Fruit fly (Drosophila melanogaster) whole organism, embryonic: ENCODE results near the gene CG32137.

Experiments used
- Awh ChIP-seq: fragments of 200-800 bp; sonication (Bioruptor generic); IDR thresholded peaks from 2 replicates; pipeline ENCODE4, ENCODE4 v1.3.6; 2022; ENCODE audit warnings: missing biosample characterization, missing genetic modification characterization
- BtbVII ChIP-seq: fragments of 200-800 bp; sonication (Bioruptor generic); optimal IDR thresholded peaks from 3 replicates; lab custom pipeline; 2017; ENCODE audit warnings: missing biosample characterization, mild to moderate bottlenecking, missing genetic modification characterization
- CG10366 ChIP-seq: fragments of 200-800 bp; sonication (Bioruptor generic); IDR thresholded peaks from 2 replicates; pipeline ENCODE4 v1.3.6; 2022; ENCODE audit warnings: missing biosample characterization, missing genetic modification characterization
- CG11093 ChIP-seq: fragments of 200-800 bp; sonication (Bioruptor generic); IDR thresholded peaks from 3 replicates; pipeline ENCODE4 v1.3.6; 2022; ENCODE audit warnings: missing biosample characterization, missing genetic modification characterization
- CG12071 ChIP-seq: fragments of 200-800 bp; sonication (Bioruptor generic); optimal IDR thresholded peaks from 3 replicates; lab custom pipeline; 2018; ENCODE audit warnings: missing biosample characterization, mild to moderate bottlenecking, missing genetic modification characterization
- CG12391 ChIP-seq: fragments of 200-800 bp; sonication (Bioruptor generic); optimal IDR thresholded peaks from 3 replicates; lab custom pipeline; 2018; ENCODE audit warnings: missing biosample characterization, mild to moderate bottlenecking, missing genetic modification characterization, moderate library complexity
- CG14050 ChIP-seq: fragments of 200-800 bp; sonication (Bioruptor generic); IDR thresholded peaks from 3 replicates; pipeline ENCODE4 v1.3.6; 2022; ENCODE audit warnings: missing biosample characterization, missing genetic modification characterization
- CG14667 ChIP-seq: fragments of 200-800 bp; sonication (Bioruptor generic); IDR thresholded peaks from 2 replicates; pipeline ENCODE4 v1.3.6; 2022; ENCODE audit warnings: missing biosample characterization, missing genetic modification characterization
- CG15696 ChIP-seq: fragments of 200-800 bp; sonication (Bioruptor generic); optimal IDR thresholded peaks from 2 replicates; lab custom pipeline; 2019; ENCODE audit warnings: missing biosample characterization, mild to moderate bottlenecking, missing genetic modification characterization, moderate library complexity
- CG16779 ChIP-seq: fragments of 200-800 bp; sonication (Bioruptor generic); IDR thresholded peaks from 2 replicates; pipeline ENCODE4 v1.3.6; 2022; ENCODE audit warnings: missing biosample characterization, missing genetic modification characterization
- CG17328 ChIP-seq: fragments of 200-800 bp; sonication (Bioruptor generic); IDR thresholded peaks from 2 replicates; pipeline ENCODE4 v1.3.6; 2022; ENCODE audit warnings: missing biosample characterization, missing genetic modification characterization
- CG17361 ChIP-seq: fragments of 200-800 bp; sonication (Bioruptor generic); IDR thresholded peaks from 3 replicates; pipeline ENCODE4 v1.3.6; 2022; ENCODE audit warnings: missing biosample characterization, missing genetic modification characterization
- CG17568 ChIP-seq: fragments of 200-800 bp; sonication (Bioruptor generic); optimal IDR thresholded peaks from 2 replicates; lab custom pipeline; 2018; ENCODE audit warnings: missing biosample characterization, mild to moderate bottlenecking, missing genetic modification characterization, moderate library complexity
- CG2120 ChIP-seq: fragments of 200-800 bp; sonication (Bioruptor generic); optimal IDR thresholded peaks from 3 replicates; lab custom pipeline; 2016; ENCODE audit warnings: missing biosample characterization, missing genetic modification characterization
- CG33557 ChIP-seq: fragments of 200-800 bp; sonication (Bioruptor generic); optimal IDR thresholded peaks from 2 replicates; lab custom pipeline; 2019; ENCODE audit warnings: missing biosample characterization, mild to moderate bottlenecking, missing genetic modification characterization, moderate library complexity
- CG3995 ChIP-seq: fragments of 200-800 bp; sonication (Bioruptor generic); optimal IDR thresholded peaks from 3 replicates; lab custom pipeline; 2016; ENCODE audit warnings: missing biosample characterization, missing genetic modification characterization
- CG4328 ChIP-seq: fragments of 200-800 bp; sonication (Bioruptor generic); optimal IDR thresholded peaks from 3 replicates; lab custom pipeline; 2017; ENCODE audit warnings: missing biosample characterization, missing genetic modification reagents, missing genetic modification characterization
- CG4424 ChIP-seq: fragments of 200-800 bp; sonication (Bioruptor generic); optimal IDR thresholded peaks from 3 replicates; lab custom pipeline; 2016; ENCODE audit warnings: missing biosample characterization, missing genetic modification characterization
- CG6765 ChIP-seq: fragments of 200-800 bp; sonication (Bioruptor generic); optimal IDR thresholded peaks from 3 replicates; lab custom pipeline; 2017; ENCODE audit warnings: missing biosample characterization, mild to moderate bottlenecking, missing genetic modification characterization
- CG6791 ChIP-seq: fragments of 200-800 bp; sonication (Bioruptor generic); IDR thresholded peaks from 3 replicates; pipeline ENCODE4 v1.3.6; 2022; ENCODE audit warnings: missing biosample characterization, missing genetic modification characterization; ENCODE audit not compliant: partially characterized antibody
- CG8765 ChIP-seq: fragments of 200-800 bp; sonication (Bioruptor generic); IDR thresholded peaks from 2 replicates; pipeline ENCODE4 v1.3.6; 2022; ENCODE audit warnings: missing biosample characterization, missing genetic modification characterization
- CG9817 ChIP-seq: fragments of 200-800 bp; sonication (Bioruptor generic); optimal IDR thresholded peaks from 2 replicates; lab custom pipeline; 2018; ENCODE audit warnings: missing biosample characterization, mild to moderate bottlenecking, missing genetic modification characterization, moderate library complexity
- Dll ChIP-seq: fragments of 200-800 bp; sonication (Bioruptor generic); IDR thresholded peaks from 4 replicates; pipeline ENCODE4 v1.3.6; 2022; ENCODE audit warnings: missing biosample characterization, missing genetic modification characterization; ENCODE audit not compliant: partially characterized antibody
- HmgD ChIP-seq: fragments of 200-800 bp; sonication (Bioruptor generic); optimal IDR thresholded peaks from 3 replicates; lab custom pipeline; 2016; ENCODE audit warnings: missing biosample characterization, missing genetic modification characterization
- Hr3 ChIP-seq: fragments of 200-800 bp; sonication (Bioruptor generic); optimal IDR thresholded peaks from 3 replicates; lab custom pipeline; 2016; ENCODE audit warnings: missing biosample characterization, missing genetic modification characterization
- Jarid2 ChIP-seq: fragments of 200-800 bp; sonication (Bioruptor generic); optimal IDR thresholded peaks from 3 replicates; lab custom pipeline; 2017; ENCODE audit warnings: mild to moderate bottlenecking, missing biosample characterization, missing genetic modification reagents, missing genetic modification characterization
- Lim3 ChIP-seq: fragments of 200-800 bp; sonication (Bioruptor generic); IDR thresholded peaks from 2 replicates; pipeline ENCODE4 v1.3.6; 2022; ENCODE audit warnings: missing biosample characterization, missing genetic modification characterization
- Mad ChIP-seq: fragments of 200-800 bp; sonication (Bioruptor generic); optimal IDR thresholded peaks from 2 replicates; lab custom pipeline; 2016; ENCODE audit warnings: missing biosample characterization, missing genetic modification characterization
- Nf-YA ChIP-seq: fragments of 200-800 bp; sonication (Bioruptor generic); IDR thresholded peaks from 2 replicates; pipeline ENCODE4 v1.3.6; 2022; ENCODE audit warnings: missing biosample characterization, missing genetic modification characterization
- Opbp ChIP-seq: fragments of 200-800 bp; sonication (Bioruptor generic); IDR thresholded peaks from 3 replicates; pipeline ENCODE4 v1.3.6; 2022; ENCODE audit warnings: missing biosample characterization, missing genetic modification characterization; ENCODE audit not compliant: partially characterized antibody
- Ptx1 ChIP-seq: fragments of 200-800 bp; sonication (Bioruptor generic); IDR thresholded peaks from 2 replicates; pipeline ENCODE4 v1.3.6; 2022; ENCODE audit warnings: missing biosample characterization, missing genetic modification characterization
- Trl ChIP-seq, 3 experiments: fragments of >200 bp in 2 of 3; fragments of 200-800 bp in 1 of 3; sonication (Bioruptor generic) in 1 of 3; optimal IDR thresholded peaks; 2 replicates in 1 of 3; 3 replicates in 2 of 3; lab custom pipeline; 2016 to 2017; ENCODE audit warnings: missing biosample characterization in 1 of 3, missing genetic modification characterization in 1 of 3
- cad ChIP-seq: fragments of >200 bp; optimal IDR thresholded peaks from 2 replicates; lab custom pipeline; 2017; ENCODE audit warnings: missing biosample characterization, missing genetic modification characterization
- en ChIP-seq: fragments of 200-800 bp; sonication (Bioruptor generic); optimal IDR thresholded peaks from 2 replicates; lab custom pipeline; 2016; ENCODE audit warnings: missing biosample characterization, missing genetic modification characterization
- eve ChIP-seq, 2 experiments: fragments of >200 bp; optimal IDR thresholded peaks; 2 replicates each; lab custom pipeline; 2017; ENCODE audit warnings: missing biosample characterization in 2 of 2, missing genetic modification characterization in 2 of 2
- gsb ChIP-seq: fragments of 200-800 bp; sonication (Bioruptor generic); IDR thresholded peaks from 2 replicates; pipeline ENCODE4 v1.3.6; 2022; ENCODE audit warnings: missing biosample characterization, missing genetic modification characterization
- hbn ChIP-seq: fragments of 200-800 bp; sonication (Bioruptor generic); IDR thresholded peaks from 2 replicates; pipeline ENCODE4 v1.3.6; 2022; ENCODE audit warnings: missing biosample characterization, missing genetic modification characterization; ENCODE audit not compliant: partially characterized antibody
- org-1 ChIP-seq: fragments of 200-800 bp; sonication (Bioruptor generic); optimal IDR thresholded peaks from 2 replicates; lab custom pipeline; 2017; ENCODE audit warnings: missing biosample characterization, missing genetic modification characterization
- pho ChIP-seq: fragments of 200-800 bp; sonication (Bioruptor generic); optimal IDR thresholded peaks from 2 replicates; lab custom pipeline; 2016; ENCODE audit warnings: missing biosample characterization, missing genetic modification characterization
- prd ChIP-seq, 3 experiments: fragments of >200 bp in 2 of 3; fragments of 200-800 bp in 1 of 3; sonication (Bioruptor generic) in 1 of 3; optimal IDR thresholded peaks in 2 of 3; IDR thresholded peaks in 1 of 3; 2 replicates in 2 of 3; 3 replicates in 1 of 3; pipeline versions ENCODE4 v1.3.6 to Lab custom; 2017 to 2022; ENCODE audit warnings: missing biosample characterization in 1 of 3, missing genetic modification characterization in 1 of 3
- pros ChIP-seq: fragments of 200-800 bp; sonication (Bioruptor generic); optimal IDR thresholded peaks from 3 replicates; lab custom pipeline; 2019; ENCODE audit warnings: missing biosample characterization, mild to moderate bottlenecking, missing genetic modification characterization, moderate library complexity
- repo ChIP-seq: fragments of 200-800 bp; sonication (Bioruptor generic); optimal IDR thresholded peaks from 2 replicates; lab custom pipeline; 2016; ENCODE audit warnings: missing biosample characterization, missing genetic modification characterization
- sqz ChIP-seq: fragments of 200-800 bp; sonication (Bioruptor generic); optimal IDR thresholded peaks from 3 replicates; lab custom pipeline; 2018; ENCODE audit warnings: missing biosample characterization, mild to moderate bottlenecking, missing genetic modification characterization
- tna ChIP-seq: fragments of 200-800 bp; sonication (Bioruptor generic); IDR thresholded peaks from 2 replicates; pipeline ENCODE4 v1.3.6; 2022; ENCODE audit warnings: missing biosample characterization, missing genetic modification characterization; ENCODE audit not compliant: partially characterized antibody
- trh ChIP-seq: fragments of 200-800 bp; sonication (Bioruptor generic); optimal IDR thresholded peaks from 2 replicates; lab custom pipeline; 2016; ENCODE audit warnings: missing biosample characterization, missing genetic modification characterization
- twi ChIP-seq: fragments of 200-800 bp; optimal IDR thresholded peaks from 2 replicates; lab custom pipeline; 2019; ENCODE audit warnings: missing biosample characterization, mild to moderate bottlenecking, missing genetic modification characterization, moderate library complexity
- wdn ChIP-seq: fragments of 200-800 bp; sonication (Bioruptor generic); IDR thresholded peaks from 2 replicates; pipeline ENCODE4 v1.3.6; 2022; ENCODE audit warnings: missing biosample characterization, missing genetic modification characterization

Gene CG32137

DNA sequence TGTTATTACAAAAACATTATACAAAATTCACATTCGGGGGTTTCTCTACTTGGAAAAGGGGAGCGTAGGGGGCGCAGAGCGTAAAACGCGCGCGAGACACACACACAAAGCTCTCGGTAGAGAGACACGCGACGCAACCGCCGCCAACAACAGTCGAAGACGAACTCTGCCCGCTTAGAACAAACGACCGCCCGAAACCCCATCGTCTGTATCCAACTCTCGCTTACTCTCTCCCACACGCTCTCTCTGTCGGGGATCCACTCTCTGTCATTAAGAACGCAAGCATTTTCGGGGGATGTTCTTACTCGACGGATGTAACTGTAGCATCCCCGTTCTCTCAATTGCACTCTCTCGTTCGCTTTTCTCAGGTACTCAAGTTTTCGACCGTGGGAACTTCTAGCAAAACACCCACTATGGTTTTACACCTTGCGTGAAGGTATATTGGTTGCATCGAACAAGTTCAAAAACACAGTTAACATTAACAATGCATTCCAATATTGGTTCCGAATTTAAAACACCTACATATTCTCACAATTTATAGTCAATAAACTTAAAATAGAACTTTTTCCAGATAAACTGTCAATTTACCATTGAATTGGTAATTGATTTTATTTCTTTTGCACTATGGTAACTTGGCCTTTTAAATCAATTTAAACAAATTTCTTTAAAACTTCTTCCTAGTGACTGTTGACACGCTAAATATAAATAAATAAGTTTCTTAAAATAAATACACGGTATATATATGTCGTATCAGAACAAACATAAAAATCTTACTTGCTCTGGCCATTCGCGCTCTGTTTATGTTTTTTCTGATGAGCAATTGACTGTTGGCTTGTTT, 19.0 kb upstream of the CG32137 start (continued):
- no peak; the same call in 1 of the 2 replicates for TF ChIP-seq tna (GFP tag; lab: Robert Waterston, UW)
- TF ChIP-seq CG15696 = peak; percentile 80
- 0 out of 3 replicates have a peak, but pooled peaks have one; percentile 20 for TF ChIP-seq Opbp (GFP tag; lab: Robert Waterston, UW)
- TF ChIP-seq Hr3 = peak; percentile 91
- peak in 1 of 2 experiments; percentile 97 for TF ChIP-seq eve (GFP tag; optimal IDR thresholded peaks at IDR 0.05; lab: Kevin White, UChicago)
- TF ChIP-seq pros (GFP tag; lab: Kevin White, UChicago) = peak; percentile 71
- peak; percentile 48; the same call in 1 of the 2 replicates for TF ChIP-seq Awh
- TF ChIP-seq CG33557 (GFP tag; lab: Kevin White, UChicago) = peak; percentile 89
- no peak; the same call in 1 of the 2 replicates for TF ChIP-seq hbn (GFP tag; lab: Robert Waterston, UW)
- TF ChIP-seq trh (GFP tag; lab: Kevin White, UChicago) = peak; percentile 82
- TF ChIP-seq Trl (optimal IDR thresholded peaks at IDR 0.05; lab: Kevin White, UChicago) = peak; percentile 98 to 99
- peak; percentile 65 for TF ChIP-seq Trl (GFP tag; optimal IDR thresholded peaks at IDR 0.05; lab: Kevin White, UChicago)
- TF ChIP-seq CG14667 (GFP tag; lab: Robert Waterston, UW) = peak; percentile 72
- TF ChIP-seq Lim3 (GFP tag; lab: Robert Waterston, UW) = peak; percentile 70; the same call in 1 of the 2 replicates
- TF ChIP-seq org-1 = peak; percentile 95
- no peak; the same call in 1 of the 2 replicates for TF ChIP-seq gsb (GFP tag; lab: Robert Waterston, UW)
- TF ChIP-seq Jarid2 (GFP tag; lab: Kevin White, UChicago) = peak; percentile 92
- peak; percentile 87 for TF ChIP-seq twi (tag; lab: Kevin White, UChicago)
- no peak for TF ChIP-seq CG12071
- TF ChIP-seq wdn (GFP tag; lab: Robert Waterston, UW) = peak; percentile 66
- peak; percentile 55; the same call in 1 of the 3 replicates for TF ChIP-seq CG11093 (GFP tag; lab: Robert Waterston, UW)
- TF ChIP-seq sqz (GFP tag; lab: Kevin White, UChicago) = peak; percentile 90
- TF ChIP-seq cad = no peak
- peak; percentile 88 for TF ChIP-seq Ptx1 (GFP tag; lab: Robert Waterston, UW)
- peak; percentile 24; the same call in 1 of the 2 replicates for TF ChIP-seq CG16779
- peak; percentile 84 for TF ChIP-seq repo (GFP tag; lab: Kevin White, UChicago)
- TF ChIP-seq CG12391 = peak; percentile 94
- TF ChIP-seq Mad (GFP tag; lab: Kevin White, UChicago) = peak; percentile 83
- peak; percentile 81 for TF ChIP-seq CG17568
- TF ChIP-seq CG14050 (GFP tag; lab: Robert Waterston, UW) = peak; percentile 64; the same call in 2 of the 3 replicates
- peak; percentile 92 for TF ChIP-seq CG4424 (GFP tag; lab: Kevin White, UChicago)
- no peak for TF ChIP-seq prd (optimal IDR thresholded peaks at IDR 0.05; lab: Kevin White, UChicago)
- peak; percentile 85 for TF ChIP-seq prd (GFP tag; IDR thresholded peaks at IDR 0.05; lab: Robert Waterston, UW)
- peak; percentile 81 for TF ChIP-seq en (GFP tag; lab: Kevin White, UChicago)
- TF ChIP-seq Dll (GFP tag; lab: Robert Waterston, UW) = peak; percentile 34; the same call in 2 of the 4 replicates
- TF ChIP-seq CG6765 = peak; percentile 86
- TF ChIP-seq pho (GFP tag; lab: Kevin White, UChicago) = peak; percentile 90
- TF ChIP-seq CG8765 = peak; percentile 41; the same call in 1 of the 2 replicates
- TF ChIP-seq Nf-YA (GFP tag; lab: Robert Waterston, UW) = peak; percentile 62
- TF ChIP-seq HmgD (GFP tag; lab: Kevin White, UChicago) = peak; percentile 30
- peak; percentile 71 for TF ChIP-seq CG17328
- TF ChIP-seq CG6791 (GFP tag; lab: Robert Waterston, UW) = peak; percentile 33; the same call in 1 of the 3 replicates
- TF ChIP-seq BtbVII = peak; percentile 94
- peak; percentile 86 for TF ChIP-seq CG4328 (GFP tag; lab: Kevin White, UChicago)
- peak; percentile 75 for TF ChIP-seq CG10366 (GFP tag; lab: Robert Waterston, UW)
- peak; percentile 96 for TF ChIP-seq CG17361
- peak; percentile 45 for TF ChIP-seq CG3995 (GFP tag; lab: Kevin White, UChicago)
- peak; percentile 95 for TF ChIP-seq CG2120 (GFP tag; lab: Kevin White, UChicago)
- peak; percentile 87 for TF ChIP-seq CG9817 (tag; lab: Kevin White, UChicago)
